Worm (Caenorhabditis elegans): ENCODE data around the gene F21C10.13.
"Not testable (repeated sequence)": the region's sequence is repeated elsewhere in the genome, so short reads cannot be mapped to it uniquely, and the experiment has no call there.

Gene F21C10.13

DNA sequence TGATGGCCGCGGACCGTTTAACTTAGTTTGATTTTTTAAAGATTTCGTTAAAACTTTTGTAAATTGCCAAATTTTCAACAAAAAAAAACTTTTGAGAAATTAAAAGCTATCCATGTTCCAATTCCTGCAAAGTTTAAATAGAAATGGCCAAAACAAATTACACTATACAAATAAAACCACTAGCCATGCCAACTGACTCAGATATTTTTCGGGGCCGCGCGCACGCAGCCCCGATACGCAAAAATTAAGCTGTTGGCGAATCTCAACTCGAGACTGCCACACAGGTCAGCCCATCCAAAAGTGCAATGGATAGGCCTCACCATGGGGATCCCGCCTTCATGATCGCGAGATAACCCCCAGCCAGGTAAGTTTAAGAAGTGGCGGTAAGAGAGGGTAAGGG, 35.5 kb upstream of the F21C10.13 start:
- TF ChIP-seq madf-5 (GFP tag; IDR thresholded peaks at IDR 0.05) (0 out of 4 replicates have a peak, but pooled peaks of 1 of the 2 experiments have one; percentile 33), zfp-3 (GFP tag; conservative IDR thresholded peaks at IDR 0.05) (peak; percentile 76; the same call in 1 of the 2 replicates), pha-4 (GFP tag; IDR thresholded peaks at IDR 0.05) (peak; percentile 68), mdt-29 (GFP tag; IDR thresholded peaks at IDR 0.05) (peak; percentile 15; the same call in 1 of the 2 replicates), T26A8.4 (GFP tag; IDR thresholded peaks at IDR 0.05) (0 out of 2 replicates have a peak, but pooled peaks have one; percentile 39), lim-7 (GFP tag; IDR thresholded peaks at IDR 0.05) (0 out of 2 replicates have a peak, but pooled peaks have one; percentile 16), set-16 (GFP tag; IDR thresholded peaks at IDR 0.05) (0 out of 2 replicates have a peak, but pooled peaks have one; percentile 15), php-3 (GFP tag; IDR thresholded peaks at IDR 0.05) (peak; percentile 27; the same call in 1 of the 2 replicates), lin-38 (GFP tag; IDR thresholded peaks at IDR 0.05) (peak; percentile 44; the same call in 1 of the 2 replicates), ceh-44 (GFP tag; IDR thresholded peaks at IDR 0.05) (peak; percentile 41; the same call in 1 of the 2 replicates), egl-43 (GFP tag; IDR thresholded peaks at IDR 0.05) (peak; percentile 53; the same call in 1 of the 2 replicates), ctbp-1 (GFP tag; IDR thresholded peaks at IDR 0.05) (peak; percentile 64; the same call in 1 of the 2 replicates)
- TF ChIP-seq pha-4 (tag; optimal IDR thresholded peaks at IDR 0.05), result not testable (repeated sequence)

DNA sequence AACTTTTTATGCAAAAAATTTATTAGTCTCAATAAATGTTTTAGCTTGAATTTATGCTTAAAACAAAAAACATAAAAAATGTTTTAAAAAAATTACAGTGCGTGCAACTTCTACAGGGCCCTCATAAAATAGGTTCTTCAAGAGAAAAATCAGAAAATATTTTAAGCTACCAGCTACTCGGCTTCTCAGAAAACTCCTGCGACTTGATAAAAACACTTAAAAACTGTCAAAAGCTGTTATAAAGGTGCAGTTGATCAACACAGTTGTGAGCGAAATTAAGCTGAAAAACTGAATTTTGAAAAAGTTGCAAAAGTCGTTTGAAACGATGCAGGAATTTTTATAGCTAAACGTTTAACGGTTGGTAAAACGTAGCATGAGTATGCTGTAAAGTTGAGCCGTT, 33.3 kb upstream of the F21C10.13 start:
- TF ChIP-seq daf-19 (GFP tag; conservative IDR thresholded peaks at IDR 0.05) (peak; percentile 85; the same call in 1 of the 2 replicates), php-3 (GFP tag; IDR thresholded peaks at IDR 0.05) (peak; percentile 53), ZK546.5 (tag; optimal IDR thresholded peaks at IDR 0.05) (no peak), ctbp-1 (GFP tag; IDR thresholded peaks at IDR 0.05) (peak; percentile 88), egl-43 (GFP tag; IDR thresholded peaks at IDR 0.05) (peak; percentile 56; the same call in 1 of the 2 replicates), mep-1 (tag; optimal IDR thresholded peaks at IDR 0.05) (no peak), sdz-12 (GFP tag; optimal IDR thresholded peaks at IDR 0.05) (peak; percentile 36), hmg-1.1 (GFP tag; IDR thresholded peaks at IDR 0.05) (peak; percentile 67; the same call in 1 of the 2 replicates), madf-9 (GFP tag; conservative IDR thresholded peaks at IDR 0.05) (no peak), mdt-29 (GFP tag; IDR thresholded peaks at IDR 0.05) (peak; percentile 78; the same call in 1 of the 2 replicates), T26A8.4 (GFP tag; IDR thresholded peaks at IDR 0.05) (peak; percentile 76; the same call in 1 of the 2 replicates), lim-7 (GFP tag; IDR thresholded peaks at IDR 0.05) (0 out of 2 replicates have a peak, but pooled peaks have one; percentile 6), mxl-3 (GFP tag; optimal IDR thresholded peaks at IDR 0.05) (no peak), nhr-41 (GFP tag; IDR thresholded peaks at IDR 0.05) (peak; percentile 63), madf-5 (GFP tag; IDR thresholded peaks at IDR 0.05) (0 out of 4 replicates have a peak, but pooled peaks of 1 of the 2 experiments have one; percentile 35), hlh-11 (tag; optimal IDR thresholded peaks at IDR 0.05) (peak; percentile 12), lin-1 (GFP tag; IDR thresholded peaks at IDR 0.05) (peak; percentile 36; the same call in 1 of the 2 replicates), mes-2 (tag; optimal IDR thresholded peaks at IDR 0.05; ENCODE audit: poor library complexity, severe bottlenecking) (no peak), pha-4 (GFP tag; IDR thresholded peaks at IDR 0.05) (peak; percentile 71), pha-4 (tag; optimal IDR thresholded peaks at IDR 0.05) (no peak), spr-1 (tag; optimal IDR thresholded peaks at IDR 0.05) (no peak), lin-38 (GFP tag; IDR thresholded peaks at IDR 0.05) (peak; percentile 42), zfp-3 (GFP tag; conservative IDR thresholded peaks at IDR 0.05) (peak; percentile 96), fos-1 (tag; optimal IDR thresholded peaks at IDR 0.05) (no peak), saeg-2 (GFP tag; IDR thresholded peaks at IDR 0.05) (no peak), dmd-6 (GFP tag; IDR thresholded peaks at IDR 0.05) (peak; percentile 60), nhr-42 (GFP tag; IDR thresholded peaks at IDR 0.05) (no peak), dmd-9 (GFP tag; IDR thresholded peaks at IDR 0.05) (0 out of 2 replicates have a peak, but pooled peaks have one; percentile 47), vab-7 (GFP tag; IDR thresholded peaks at IDR 0.05) (peak; percentile 46; the same call in 1 of the 2 replicates), lin-29 (GFP tag; IDR thresholded peaks at IDR 0.05) (peak; percentile 36; the same call in 1 of the 2 replicates), Y75B8A.6 (GFP tag; IDR thresholded peaks at IDR 0.05) (peak; percentile 64), snpc-1.2 (GFP tag; IDR thresholded peaks at IDR 0.05) (peak; percentile 80), mdl-1 (tag; optimal IDR thresholded peaks at IDR 0.05) (no peak), nhr-102 (tag; optimal IDR thresholded peaks at IDR 0.05) (no peak)
